Worm (Caenorhabditis elegans) whole organism, late embryonic: ENCODE data around the gene C44C10.5.
A peak's percentile ranks its signal among the peaks of the same experiment; 100 is the strongest.

ENCODE experiments used
- F13H6.1 ChIP-seq: sonication (generic microtip); optimal IDR thresholded peaks from 2 replicates; lab custom pipeline; 2016; ENCODE audit warnings: missing genetic modification characterization, missing compliant biosample characterization
- K09A11.1 ChIP-seq: sonication (generic microtip); optimal IDR thresholded peaks from 2 replicates; lab custom pipeline; 2017; ENCODE audit warnings: antibody characterized with exemption, mild to moderate bottlenecking, missing genetic modification characterization, missing compliant biosample characterization; ENCODE audit not compliant: insufficient read depth
- Y22D7AL.16 ChIP-seq: sonication (generic microtip); optimal IDR thresholded peaks from 2 replicates; lab custom pipeline; 2016; ENCODE audit warnings: missing genetic modification characterization, missing compliant biosample characterization
- ceh-14 ChIP-seq: sonication (generic microtip); optimal IDR thresholded peaks from 2 replicates; lab custom pipeline; 2016; ENCODE audit warnings: missing genotype, missing genetic modification characterization, missing compliant biosample characterization
- ceh-2 ChIP-seq: sonication (generic microtip); optimal IDR thresholded peaks from 2 replicates; lab custom pipeline; 2016; ENCODE audit warnings: missing genotype, missing genetic modification characterization, missing compliant biosample characterization
- che-1 ChIP-seq: sonication (generic microtip); optimal IDR thresholded peaks from 2 replicates; lab custom pipeline; 2016; ENCODE audit warnings: mild to moderate bottlenecking, missing genetic modification characterization, missing compliant biosample characterization
- dmd-4 ChIP-seq: sonication (generic microtip); optimal IDR thresholded peaks from 2 replicates; lab custom pipeline; 2016; ENCODE audit warnings: borderline replicate concordance, missing genetic modification characterization, missing compliant biosample characterization
- elt-2 ChIP-seq: sonication (generic microtip); optimal IDR thresholded peaks from 2 replicates; lab custom pipeline; 2016; ENCODE audit warnings: missing genetic modification reagents, missing genetic modification characterization, missing compliant biosample characterization
- ets-4 ChIP-seq: sonication (generic microtip); optimal IDR thresholded peaks from 2 replicates; lab custom pipeline; 2016; ENCODE audit warnings: missing genetic modification characterization, missing compliant biosample characterization
- hlh-15 ChIP-seq: sonication (generic microtip); optimal IDR thresholded peaks from 2 replicates; lab custom pipeline; 2016; ENCODE audit warnings: missing genetic modification characterization, missing compliant biosample characterization
- hlh-30 ChIP-seq: sonication (generic microtip); optimal IDR thresholded peaks from 2 replicates; lab custom pipeline; 2017; ENCODE audit warnings: antibody characterized with exemption, missing genetic modification characterization, missing compliant biosample characterization; ENCODE audit not compliant: insufficient read depth
- hlh-6 ChIP-seq: sonication (generic microtip); optimal IDR thresholded peaks from 2 replicates; lab custom pipeline; 2016; ENCODE audit warnings: missing genotype, missing genetic modification characterization, missing compliant biosample characterization
- hlh-8 ChIP-seq: sonication (generic microtip); optimal IDR thresholded peaks from 2 replicates; lab custom pipeline; 2016; ENCODE audit warnings: missing genotype, missing genetic modification characterization, missing compliant biosample characterization
- lim-6 ChIP-seq: sonication (generic microtip); optimal IDR thresholded peaks from 2 replicates; lab custom pipeline; 2016; ENCODE audit warnings: missing genetic modification characterization, missing compliant biosample characterization
- lin-11 ChIP-seq: fragments of 200-800 bp; sonication (Bioruptor generic); optimal IDR thresholded peaks from 2 replicates; lab custom pipeline; 2018; ENCODE audit warnings: mild to moderate bottlenecking, missing genetic modification characterization, missing compliant biosample characterization
- madf-2 ChIP-seq: sonication (generic microtip); optimal IDR thresholded peaks from 2 replicates; lab custom pipeline; 2017; ENCODE audit warnings: missing genetic modification characterization, missing compliant biosample characterization
- pax-1 ChIP-seq: fragments of 150-350 bp; optimal IDR thresholded peaks from 2 replicates; lab custom pipeline; 2014; ENCODE audit warnings: missing biosample characterization, missing genetic modification characterization
- ref-2 ChIP-seq: sonication (generic microtip); optimal IDR thresholded peaks from 2 replicates; lab custom pipeline; 2016; ENCODE audit warnings: missing genetic modification characterization, missing compliant biosample characterization
- rnt-1 ChIP-seq: sonication (generic microtip); optimal IDR thresholded peaks from 2 replicates; lab custom pipeline; 2016; ENCODE audit warnings: missing genetic modification characterization, missing compliant biosample characterization
- sox-2 ChIP-seq: fragments of 200-800 bp; sonication (Bioruptor generic); IDR thresholded peaks from 2 replicates; pipeline ENCODE4 v1.3.6; 2022; ENCODE audit warnings: missing genetic modification reagents, missing genetic modification characterization, missing compliant biosample characterization
- sox-4 ChIP-seq: sonication (generic microtip); optimal IDR thresholded peaks from 2 replicates; lab custom pipeline; 2017; ENCODE audit warnings: mild to moderate bottlenecking, missing genetic modification characterization, inconsistent platforms, missing compliant biosample characterization

C44C10.5 gene

DNA sequence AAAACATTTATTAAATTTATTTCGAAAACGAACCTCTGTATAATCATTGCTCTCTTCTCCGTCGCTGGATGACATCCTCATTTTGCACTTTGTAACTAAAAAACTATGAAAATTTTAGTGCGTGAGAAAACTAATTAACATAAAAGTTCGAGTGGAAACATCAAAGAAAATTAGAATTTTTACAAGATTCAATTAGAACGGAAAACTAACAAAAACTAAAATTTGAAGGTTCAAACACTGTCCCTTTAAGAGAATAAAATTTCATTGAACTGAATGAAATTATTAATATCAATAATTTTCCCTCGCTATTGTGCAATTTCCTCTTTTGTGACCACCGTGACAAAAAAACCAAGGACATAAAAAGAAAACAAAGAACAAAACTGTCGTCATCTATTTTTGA is 46.7 kb downstream of the C44C10.5 start, which contains the start of gene D1053.3:
Gene D1053.3, minus strand, starts transcription at position 101 of the 400 bp plus-strand sequence.
- TF ChIP-seq che-1 (tag; lab: Kevin White, UChicago) (no peak), hlh-8 (tag; lab: Kevin White, UChicago) (no peak), F13H6.1 (tag; lab: Kevin White, UChicago) (no peak), ceh-2 (tag; lab: Kevin White, UChicago) (no peak), hlh-6 (no peak), lin-11 (tag; lab: Kevin White, UChicago) (no peak), hlh-15 (no peak), madf-2 (tag; lab: Kevin White, UChicago) (no peak), hlh-30 (tag; lab: Kevin White, UChicago) (no peak), ref-2 (tag; lab: Kevin White, UChicago) (no peak), lim-6 (tag; lab: Kevin White, UChicago) (no peak), Y22D7AL.16 (no peak), ets-4 (tag; lab: Kevin White, UChicago) (no peak), K09A11.1 (no peak)

- TF ChIP-seq ceh-14 (no peak), elt-2 (tag; lab: Kevin White, UChicago) (peak; percentile 43), pax-1 (tag; lab: Kevin White, UChicago) (no peak), sox-2 (GFP tag; lab: Robert Waterston, UW) (no peak), dmd-4 (tag; lab: Kevin White, UChicago) (no peak), hlh-30 (tag; lab: Kevin White, UChicago) (peak; percentile 1), F13H6.1 (tag; lab: Kevin White, UChicago) (no peak), ets-4 (tag; lab: Kevin White, UChicago) (no peak), rnt-1 (tag; lab: Kevin White, UChicago) (no peak), sox-4 (no peak)
These were observed 48.3 kb downstream of the C44C10.5 start, which contains the start of gene nspa-9 for ce11 chrX:11738602-11739100. TSS of gene nspa-9 (plus strand) at chrX:11739050.
